Fruit fly (Drosophila melanogaster) whole organism, embryonic: ENCODE measurements around the gene CG16984.

ENCODE experiments used
- CG12155 ChIP-seq: fragments of 200-800 bp; sonication (Bioruptor generic); optimal IDR thresholded peaks from 3 replicates; lab custom pipeline; 2016; ENCODE audit warnings: missing biosample characterization, missing genetic modification characterization
- CG14710 ChIP-seq: fragments of 200-800 bp; sonication (Bioruptor generic); optimal IDR thresholded peaks from 3 replicates; lab custom pipeline; 2019; ENCODE audit warnings: missing biosample characterization, mild to moderate bottlenecking, missing genetic modification characterization, moderate library complexity
- CG1603 ChIP-seq: fragments of 200-800 bp; sonication (Bioruptor generic); optimal IDR thresholded peaks from 2 replicates; lab custom pipeline; 2019; ENCODE audit warnings: missing biosample characterization, mild to moderate bottlenecking, missing genetic modification characterization, moderate library complexity
- CG16813 ChIP-seq: fragments of 200-800 bp; sonication (Bioruptor generic); IDR thresholded peaks from 3 replicates; pipeline ENCODE4 v1.3.6; 2022; ENCODE audit warnings: missing biosample characterization, missing genetic modification characterization; ENCODE audit not compliant: partially characterized antibody
- CG17186 ChIP-seq: fragments of 200-800 bp; sonication (Bioruptor generic); optimal IDR thresholded peaks from 3 replicates; lab custom pipeline; 2017; ENCODE audit warnings: missing biosample characterization, missing genetic modification reagents, missing genetic modification characterization
- CG18011 ChIP-seq: fragments of 200-800 bp; sonication (Bioruptor generic); optimal IDR thresholded peaks from 2 replicates; lab custom pipeline; 2017; ENCODE audit warnings: missing biosample characterization, missing genetic modification characterization, mild to moderate bottlenecking, moderate library complexity, missing genotype
- CG30403 ChIP-seq: fragments of 200-800 bp; sonication (Bioruptor generic); optimal IDR thresholded peaks from 3 replicates; lab custom pipeline; 2016; ENCODE audit warnings: missing biosample characterization, missing genetic modification characterization
- CG32532 ChIP-seq: fragments of 200-800 bp; sonication (Bioruptor generic); IDR thresholded peaks from 2 replicates; pipeline ENCODE4 v1.3.6; 2022; ENCODE audit warnings: missing biosample characterization, missing genetic modification characterization
- CG7357 ChIP-seq: fragments of 200-800 bp; sonication (Bioruptor generic); IDR thresholded peaks from 3 replicates; pipeline ENCODE4 v1.3.6; 2022; ENCODE audit warnings: missing biosample characterization, missing genetic modification characterization
- CG7786 ChIP-seq: fragments of 200-800 bp; sonication (Bioruptor generic); optimal IDR thresholded peaks from 2 replicates; lab custom pipeline; 2016; ENCODE audit warnings: missing biosample characterization, missing genetic modification characterization
- CG9797 ChIP-seq: fragments of 200-800 bp; sonication (Bioruptor generic); optimal IDR thresholded peaks from 3 replicates; lab custom pipeline; 2018; ENCODE audit warnings: missing biosample characterization, mild to moderate bottlenecking, missing genetic modification characterization
- Dek ChIP-seq: fragments of 200-800 bp; sonication (Bioruptor generic); optimal IDR thresholded peaks from 3 replicates; lab custom pipeline; 2019; ENCODE audit warnings: missing biosample characterization, mild to moderate bottlenecking, missing genetic modification characterization, moderate library complexity
- Doc3 ChIP-seq: fragments of 200-800 bp; sonication (Bioruptor generic); IDR thresholded peaks from 3 replicates; pipeline ENCODE4 v1.3.6; 2022; ENCODE audit warnings: missing biosample characterization, missing genetic modification characterization; ENCODE audit not compliant: partially characterized antibody
- Dref ChIP-seq: fragments of 200-800 bp; sonication (Bioruptor generic); IDR thresholded peaks from 2 replicates; pipeline ENCODE4 v1.3.6; 2022; ENCODE audit warnings: missing biosample characterization, missing genetic modification characterization
- Drgx ChIP-seq: fragments of 200-800 bp; sonication (Bioruptor generic); IDR thresholded peaks from 2 replicates; pipeline ENCODE4 v1.3.6; 2022; ENCODE audit warnings: missing biosample characterization, missing genetic modification characterization
- E2f2 ChIP-seq: fragments of 200-800 bp; sonication (Bioruptor generic); IDR thresholded peaks from 2 replicates; pipeline ENCODE4 v1.3.6; 2022; ENCODE audit warnings: missing biosample characterization, missing genetic modification characterization
- H2.0 ChIP-seq: fragments of 200-800 bp; sonication (Bioruptor generic); IDR thresholded peaks from 2 replicates; pipeline ENCODE4 v1.3.6; 2022; ENCODE audit warnings: missing biosample characterization, missing genetic modification characterization
- HLH4C ChIP-seq: fragments of 200-800 bp; sonication (Bioruptor generic); IDR thresholded peaks from 3 replicates; pipeline ENCODE4 v1.3.6; 2022; ENCODE audit warnings: missing biosample characterization, missing genetic modification characterization; ENCODE audit not compliant: partially characterized antibody
- Med ChIP-seq: fragments of 200-800 bp; sonication (Bioruptor generic); peaks from one replicate; lab custom pipeline; 2016; ENCODE audit warnings: missing biosample characterization, missing genetic modification characterization, mild to moderate bottlenecking, inconsistent platforms, moderate library complexity
- Nf-YB ChIP-seq: fragments of 200-800 bp; sonication (Bioruptor generic); optimal IDR thresholded peaks from 3 replicates; lab custom pipeline; 2019; ENCODE audit warnings: missing biosample characterization, mild to moderate bottlenecking, missing genetic modification characterization, moderate library complexity
- NfI ChIP-seq: fragments of 200-800 bp; sonication (Bioruptor generic); optimal IDR thresholded peaks from 3 replicates; lab custom pipeline; 2018; ENCODE audit warnings: missing biosample characterization, mild to moderate bottlenecking, missing genetic modification characterization, moderate library complexity
- Opbp ChIP-seq: fragments of 200-800 bp; sonication (Bioruptor generic); IDR thresholded peaks from 3 replicates; pipeline ENCODE4 v1.3.6; 2022; ENCODE audit warnings: missing biosample characterization, missing genetic modification characterization; ENCODE audit not compliant: partially characterized antibody
- PHDP ChIP-seq: fragments of 200-800 bp; sonication (Bioruptor generic); optimal IDR thresholded peaks from 3 replicates; lab custom pipeline; 2018; ENCODE audit warnings: missing biosample characterization, mild to moderate bottlenecking, missing genetic modification characterization, moderate library complexity
- Stat92E ChIP-seq, 3 experiments: fragments of >200 bp in 2 of 3; fragments of 200-800 bp in 1 of 3; sonication (Bioruptor generic) in 1 of 3; optimal IDR thresholded peaks; 2 replicates each; lab custom pipeline; 2017 to 2019; ENCODE audit warnings: missing biosample characterization in 3 of 3, missing genetic modification characterization in 3 of 3, mild to moderate bottlenecking in 1 of 3, moderate library complexity in 1 of 3
- Trl ChIP-seq, 3 experiments: fragments of >200 bp in 2 of 3; fragments of 200-800 bp in 1 of 3; sonication (Bioruptor generic) in 1 of 3; optimal IDR thresholded peaks; 2 replicates in 1 of 3; 3 replicates in 2 of 3; lab custom pipeline; 2016 to 2017; ENCODE audit warnings: missing biosample characterization in 1 of 3, missing genetic modification characterization in 1 of 3
- ato ChIP-seq: fragments of 200-800 bp; sonication (Bioruptor generic); IDR thresholded peaks from 2 replicates; pipeline ENCODE4 v1.3.6; 2022; ENCODE audit warnings: missing biosample characterization, missing genetic modification characterization; ENCODE audit not compliant: partially characterized antibody
- bsh ChIP-seq, 2 experiments: fragments of 200-800 bp; sonication (Bioruptor generic); optimal IDR thresholded peaks; 2 replicates each; lab custom pipeline; 2017 to 2018; ENCODE audit warnings: mild to moderate bottlenecking in 2 of 2, missing biosample characterization in 2 of 2, missing genetic modification characterization in 2 of 2, moderate library complexity in 1 of 2
- cg ChIP-seq: fragments of 200-800 bp; sonication (Bioruptor generic); optimal IDR thresholded peaks from 3 replicates; lab custom pipeline; 2019; ENCODE audit warnings: missing biosample characterization, mild to moderate bottlenecking, missing genetic modification characterization, moderate library complexity
- crp ChIP-seq, 2 experiments: fragments of 200-800 bp; sonication (Bioruptor generic); optimal IDR thresholded peaks; 2 replicates in 1 of 2; 3 replicates in 1 of 2; lab custom pipeline; 2017; ENCODE audit warnings: missing biosample characterization in 2 of 2, missing genetic modification characterization in 2 of 2, mild to moderate bottlenecking in 1 of 2, moderate library complexity in 1 of 2
- fd102C ChIP-seq: fragments of 200-800 bp; sonication (Bioruptor generic); optimal IDR thresholded peaks from 2 replicates; lab custom pipeline; 2018; ENCODE audit warnings: missing biosample characterization, mild to moderate bottlenecking, missing genetic modification characterization, moderate library complexity
- gro ChIP-seq: fragments of 200-800 bp; sonication (Bioruptor generic); optimal IDR thresholded peaks from 2 replicates; lab custom pipeline; 2016; ENCODE audit warnings: missing biosample characterization, missing genetic modification characterization
- gsb-n ChIP-seq: fragments of 200-800 bp; sonication (Bioruptor generic); optimal IDR thresholded peaks from 3 replicates; lab custom pipeline; 2018; ENCODE audit warnings: missing biosample characterization, mild to moderate bottlenecking, missing genetic modification characterization
- hkb ChIP-seq, 2 experiments: fragments of 200-800 bp in 1 of 2; fragments of >200 bp in 1 of 2; sonication (Bioruptor generic) in 1 of 2; IDR thresholded peaks in 1 of 2; optimal IDR thresholded peaks in 1 of 2; 2 replicates each; pipeline versions ENCODE4 v1.3.6 to Lab custom; 2017 to 2022; ENCODE audit warnings: missing biosample characterization in 1 of 2, missing genetic modification characterization in 1 of 2
- insv ChIP-seq, 2 experiments: fragments of 200-800 bp; sonication (Bioruptor generic); optimal IDR thresholded peaks; 3 replicates each; lab custom pipeline; 2016 to 2018; ENCODE audit warnings: missing biosample characterization in 2 of 2, missing genetic modification characterization in 2 of 2
- kah ChIP-seq: fragments of 200-800 bp; sonication (Bioruptor generic); optimal IDR thresholded peaks from 2 replicates; lab custom pipeline; 2018; ENCODE audit warnings: missing biosample characterization, mild to moderate bottlenecking, missing genetic modification characterization
- ken ChIP-seq: fragments of 200-800 bp; sonication (Bioruptor generic); IDR thresholded peaks from 3 replicates; pipeline ENCODE4 v1.3.6; 2022; ENCODE audit warnings: missing biosample characterization, missing genetic modification characterization
- knrl ChIP-seq: fragments of 200-800 bp; sonication (Bioruptor generic); IDR thresholded peaks from 3 replicates; pipeline ENCODE4 v1.3.6; 2022; ENCODE audit warnings: missing biosample characterization, missing genetic modification characterization; ENCODE audit not compliant: partially characterized antibody
- mld ChIP-seq: fragments of 200-800 bp; sonication (Bioruptor generic); IDR thresholded peaks from 3 replicates; pipeline ENCODE4 v1.3.6; 2022; ENCODE audit warnings: missing biosample characterization, missing genetic modification characterization; ENCODE audit not compliant: partially characterized antibody
- otp ChIP-seq: fragments of 200-800 bp; sonication (Bioruptor generic); IDR thresholded peaks from 3 replicates; pipeline ENCODE4, ENCODE4 v1.3.6; 2022; ENCODE audit warnings: missing biosample characterization, missing genetic modification characterization
- phol ChIP-seq: fragments of 200-800 bp; sonication (Bioruptor generic); optimal IDR thresholded peaks from 3 replicates; lab custom pipeline; 2018; ENCODE audit warnings: missing biosample characterization, mild to moderate bottlenecking, missing genetic modification characterization, moderate library complexity
- schlank ChIP-seq: fragments of 200-800 bp; sonication (Bioruptor generic); optimal IDR thresholded peaks from 2 replicates; lab custom pipeline; 2018; ENCODE audit warnings: missing biosample characterization, mild to moderate bottlenecking, missing genetic modification characterization
- sens ChIP-seq: fragments of 200-800 bp; sonication (Bioruptor generic); peaks from one replicate; lab custom pipeline; 2016; ENCODE audit warnings: missing biosample characterization, missing genetic modification characterization
- sna ChIP-seq: fragments of 200-800 bp; sonication (Bioruptor generic); IDR thresholded peaks from 2 replicates; pipeline ENCODE4 v1.3.6; 2022; ENCODE audit warnings: missing biosample characterization, missing genetic modification characterization; ENCODE audit not compliant: partially characterized antibody
- sug ChIP-seq: fragments of 200-800 bp; optimal IDR thresholded peaks from 2 replicates; lab custom pipeline; 2019; ENCODE audit warnings: missing biosample characterization, mild to moderate bottlenecking, missing genetic modification characterization, moderate library complexity
- tio ChIP-seq: fragments of 200-800 bp; sonication (Bioruptor generic); optimal IDR thresholded peaks from 2 replicates; lab custom pipeline; 2017; ENCODE audit warnings: missing biosample characterization, missing genetic modification characterization, inconsistent platforms
- vvl ChIP-seq: fragments of 200-800 bp; sonication (Bioruptor generic); IDR thresholded peaks from 2 replicates; pipeline ENCODE4 v1.3.6; 2022; ENCODE audit warnings: missing biosample characterization, missing genetic modification characterization
- wor ChIP-seq: fragments of 200-800 bp; sonication (Bioruptor generic); IDR thresholded peaks from 2 replicates; pipeline ENCODE4 v1.3.6; 2022; ENCODE audit warnings: missing biosample characterization, missing genetic modification characterization

Gene CG16984

DNA sequence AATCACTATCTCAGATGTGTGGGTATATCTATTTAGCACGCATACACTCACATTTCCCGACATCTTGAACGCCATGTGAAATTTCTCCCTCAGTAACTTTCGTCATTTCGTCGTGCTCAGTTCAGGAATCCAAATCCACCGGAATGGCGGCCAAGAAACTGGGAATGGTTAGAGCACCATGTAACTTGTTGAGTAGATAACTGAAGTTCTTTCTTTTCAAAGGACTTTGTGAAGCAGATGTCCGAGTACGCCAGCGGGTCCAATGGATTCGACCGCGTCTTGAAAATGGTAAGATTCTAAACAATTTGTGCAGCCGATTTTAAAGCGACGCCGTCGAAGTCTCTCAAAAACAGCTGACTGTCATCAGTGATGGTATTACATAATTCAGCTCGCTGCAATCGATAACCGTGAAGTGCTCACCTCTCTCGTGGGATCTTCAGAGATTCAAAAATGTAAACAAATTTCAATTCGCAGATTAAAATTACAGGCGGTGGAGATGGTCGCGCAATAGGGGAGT, 3.7 kb downstream of the CG16984 start, which contains the start of the genes CG16985 and CG12182 (continued):
- peak; percentile 74 for TF ChIP-seq Dref (GFP tag; lab: Robert Waterston, UW)
- TF ChIP-seq schlank (tag; lab: Kevin White, UChicago) = no peak
- TF ChIP-seq hkb (optimal IDR thresholded peaks at IDR 0.05; lab: Kevin White, UChicago) = no peak
- TF ChIP-seq hkb (GFP tag; IDR thresholded peaks at IDR 0.05; lab: Robert Waterston, UW) = no peak
- no peak for TF ChIP-seq PHDP
- TF ChIP-seq Opbp (GFP tag; lab: Robert Waterston, UW) = peak; percentile 69; the same call in 2 of the 3 replicates
- no peak for TF ChIP-seq H2.0 (GFP tag; lab: Robert Waterston, UW)
- no peak for TF ChIP-seq knrl (GFP tag; lab: Robert Waterston, UW)
- peak; percentile 83 for TF ChIP-seq Med (GFP tag; lab: Kevin White, UChicago)
- 0 out of 2 replicates have a peak, but pooled peaks have one; percentile 47 for TF ChIP-seq sna (GFP tag; lab: Robert Waterston, UW)
- peak; percentile 57 for TF ChIP-seq cg (GFP tag; lab: Kevin White, UChicago)
- no peak for TF ChIP-seq CG1603 (tag; lab: Kevin White, UChicago)
- peak; percentile 7 for TF ChIP-seq CG14710
- no peak for TF ChIP-seq fd102C (GFP tag; lab: Kevin White, UChicago)
- TF ChIP-seq gsb-n = no peak
- no peak for TF ChIP-seq wor (GFP tag; lab: Robert Waterston, UW)
- TF ChIP-seq Nf-YB (GFP tag; lab: Kevin White, UChicago) = no peak
- no peak for TF ChIP-seq CG9797 (GFP tag; lab: Kevin White, UChicago)
- no peak for TF ChIP-seq CG12155
- no peak for TF ChIP-seq CG30403
- TF ChIP-seq HLH4C (GFP tag; lab: Robert Waterston, UW) = peak; percentile 49; the same call in 1 of the 3 replicates
- no peak for TF ChIP-seq gro (GFP tag; lab: Kevin White, UChicago)
- peak in 1 of 3 experiments; percentile 21 for TF ChIP-seq Stat92E (GFP tag; optimal IDR thresholded peaks at IDR 0.05; lab: Kevin White, UChicago)
- TF ChIP-seq CG7786 = peak; percentile 17
- peak; percentile 69 for TF ChIP-seq ato (GFP tag; lab: Robert Waterston, UW)
- TF ChIP-seq ken (GFP tag; lab: Robert Waterston, UW) = no peak
- no peak for TF ChIP-seq sug
- no peak for TF ChIP-seq NfI (GFP tag; lab: Kevin White, UChicago)
- TF ChIP-seq CG32532 = no peak
- TF ChIP-seq CG17186 = peak; percentile 29
- TF ChIP-seq insv (GFP tag; optimal IDR thresholded peaks at IDR 0.05; lab: Kevin White, UChicago) = no peak
- peak; percentile 46 for TF ChIP-seq vvl
- peak; percentile 25 for TF ChIP-seq sens
- TF ChIP-seq CG16813 = peak; percentile 34; the same call in 1 of the 3 replicates
- TF ChIP-seq Dek (tag; lab: Kevin White, UChicago) = no peak
- TF ChIP-seq crp (GFP tag; optimal IDR thresholded peaks at IDR 0.05; lab: Kevin White, UChicago) = peak; percentile 1 to 86
- peak in 1 of 2 experiments; percentile 18 for TF ChIP-seq Trl (optimal IDR thresholded peaks at IDR 0.05; lab: Kevin White, UChicago)
- TF ChIP-seq Trl (GFP tag; optimal IDR thresholded peaks at IDR 0.05; lab: Kevin White, UChicago) = no peak
- TF ChIP-seq kah (GFP tag; lab: Kevin White, UChicago) = no peak
- TF ChIP-seq otp (GFP tag; lab: Robert Waterston, UW) = no peak
- no peak for TF ChIP-seq bsh (GFP tag; optimal IDR thresholded peaks at IDR 0.05; lab: Kevin White, UChicago)
- TF ChIP-seq tio (GFP tag; lab: Kevin White, UChicago) = no peak
- no peak for TF ChIP-seq CG18011 (GFP tag; lab: Kevin White, UChicago)
- no peak for TF ChIP-seq Drgx (GFP tag; lab: Robert Waterston, UW)
- peak; percentile 68 for TF ChIP-seq phol (tag; lab: Kevin White, UChicago)
- peak; percentile 40; the same call in 1 of the 3 replicates for TF ChIP-seq Doc3 (GFP tag; lab: Robert Waterston, UW)
- TF ChIP-seq E2f2 = peak; percentile 77
- TF ChIP-seq mld (GFP tag; lab: Robert Waterston, UW) = no peak
- TF ChIP-seq CG7357 (GFP tag; lab: Robert Waterston, UW) = 0 out of 3 replicates have a peak, but pooled peaks have one; percentile 19
